Worm (Caenorhabditis elegans) whole organism, mixed stage, embryonic: ENCODE measurements around the gene ceh-14.

Source experiments
- M03D4.4 ChIP-seq: sonication (generic microtip); optimal IDR thresholded peaks from 2 replicates; lab custom pipeline; 2017; ENCODE audit warnings: mild to moderate bottlenecking, missing genetic modification characterization, missing compliant biosample characterization
- bed-3 ChIP-seq: fragments of 200-800 bp; sonication (Bioruptor generic); optimal IDR thresholded peaks from 3 replicates; lab custom pipeline; 2018; ENCODE audit warnings: mild to moderate bottlenecking, missing genetic modification characterization, moderate library complexity, missing compliant biosample characterization
- blmp-1 ChIP-seq: fragments of 150-350 bp; optimal IDR thresholded peaks from 2 replicates; lab custom pipeline; 2014; ENCODE audit warnings: missing biosample characterization, missing genetic modification characterization
- ceh-39 ChIP-seq: fragments of 150-350 bp; optimal IDR thresholded peaks from 2 replicates; lab custom pipeline; 2014; ENCODE audit warnings: missing biosample characterization, missing genetic modification characterization
- ceh-43 ChIP-seq: fragments of 200-800 bp; sonication (Bioruptor generic); optimal IDR thresholded peaks from 2 replicates; lab custom pipeline; 2018; ENCODE audit warnings: mild to moderate bottlenecking, missing genetic modification characterization, moderate library complexity, missing compliant biosample characterization
- ces-1 ChIP-seq: fragments of 150-350 bp; optimal IDR thresholded peaks from 2 replicates; lab custom pipeline; 2014; ENCODE audit warnings: missing biosample characterization, missing genetic modification reagents, missing genetic modification characterization
- cnd-1 ChIP-seq: fragments of 200-800 bp; sonication (Bioruptor generic); optimal IDR thresholded peaks from 2 replicates; lab custom pipeline; 2018; ENCODE audit warnings: mild to moderate bottlenecking, missing genetic modification characterization, missing compliant biosample characterization
- drap-1 ChIP-seq: fragments of 200-800 bp; sonication (Bioruptor generic); optimal IDR thresholded peaks from 3 replicates; lab custom pipeline; 2018; ENCODE audit warnings: mild to moderate bottlenecking, missing genetic modification characterization, missing compliant biosample characterization
- elt-1 ChIP-seq: sonication (generic microtip); optimal IDR thresholded peaks from 2 replicates; lab custom pipeline; 2017; ENCODE audit warnings: missing genetic modification characterization, mild to moderate bottlenecking, missing compliant biosample characterization, antibody characterized with exemption, moderate library complexity, borderline replicate concordance; ENCODE audit not compliant: insufficient read depth
- elt-3 ChIP-seq: fragments of 150-350 bp; optimal IDR thresholded peaks from 2 replicates; lab custom pipeline; 2014; ENCODE audit warnings: missing biosample characterization, missing genetic modification characterization
- flh-1 ChIP-seq: fragments of 200-800 bp; sonication (Bioruptor generic); optimal IDR thresholded peaks from 2 replicates; lab custom pipeline; 2018; ENCODE audit warnings: mild to moderate bottlenecking, missing genetic modification characterization, moderate library complexity, missing compliant biosample characterization
- ham-2 ChIP-seq: fragments of 200-800 bp; sonication (Bioruptor generic); optimal IDR thresholded peaks from 2 replicates; lab custom pipeline; 2018; ENCODE audit warnings: mild to moderate bottlenecking, missing genetic modification characterization, missing compliant biosample characterization
- hlh-1 ChIP-seq: fragments of 150-350 bp; optimal IDR thresholded peaks from 2 replicates; lab custom pipeline; 2014; ENCODE audit warnings: missing biosample characterization, missing genetic modification reagents, missing genetic modification characterization
- lin-13 ChIP-seq: fragments of 150-350 bp; optimal IDR thresholded peaks from 2 replicates; lab custom pipeline; 2014; ENCODE audit warnings: missing biosample characterization, missing genetic modification characterization
- lin-32 ChIP-seq: fragments of 200-800 bp; sonication (Bioruptor generic); optimal IDR thresholded peaks from 2 replicates; lab custom pipeline; 2018; ENCODE audit warnings: mild to moderate bottlenecking, missing genetic modification characterization, missing compliant biosample characterization
- lsy-2 ChIP-seq: fragments of 150-350 bp; optimal IDR thresholded peaks from 2 replicates; lab custom pipeline; 2014; ENCODE audit warnings: missing biosample characterization, missing genetic modification characterization
- mab-5 ChIP-seq: fragments of 150-350 bp; optimal IDR thresholded peaks from 2 replicates; lab custom pipeline; 2014; ENCODE audit warnings: missing biosample characterization, missing genetic modification characterization
- mep-1 ChIP-seq: fragments of 150-350 bp; optimal IDR thresholded peaks from 2 replicates; lab custom pipeline; 2017; ENCODE audit warnings: missing biosample characterization, missing genetic modification reagents, missing genetic modification characterization, inconsistent platforms
- mls-2 ChIP-seq: sonication (generic microtip); optimal IDR thresholded peaks from 2 replicates; lab custom pipeline; 2016; ENCODE audit warnings: mild to moderate bottlenecking, missing genetic modification characterization, moderate library complexity, missing compliant biosample characterization
- nhr-2 ChIP-seq: fragments of 150-350 bp; optimal IDR thresholded peaks from 2 replicates; lab custom pipeline; 2014; ENCODE audit warnings: missing biosample characterization, missing genetic modification characterization
- nhr-237 ChIP-seq: fragments of 150-350 bp; optimal IDR thresholded peaks from 2 replicates; lab custom pipeline; 2014; ENCODE audit warnings: missing biosample characterization, missing genetic modification characterization
- nhr-28 ChIP-seq: fragments of 150-350 bp; optimal IDR thresholded peaks from 2 replicates; lab custom pipeline; 2014; ENCODE audit warnings: missing biosample characterization, missing genetic modification characterization
- nhr-76 ChIP-seq: sonication (generic microtip); optimal IDR thresholded peaks from 2 replicates; lab custom pipeline; 2017; ENCODE audit warnings: missing biosample characterization, missing genetic modification characterization
- pha-4 ChIP-seq: fragments of 150-350 bp; optimal IDR thresholded peaks from 2 replicates; lab custom pipeline; 2018; ENCODE audit warnings: missing biosample characterization, missing genetic modification reagents, missing genetic modification characterization
- sem-2 ChIP-seq: fragments of 200-800 bp; sonication (Bioruptor generic); optimal IDR thresholded peaks from 2 replicates; lab custom pipeline; 2018; ENCODE audit warnings: mild to moderate bottlenecking, missing genetic modification characterization, missing compliant biosample characterization
- snpc-4 ChIP-seq: fragments of 150-350 bp; optimal IDR thresholded peaks from 2 replicates; lab custom pipeline; 2014; ENCODE audit warnings: missing biosample characterization, missing genetic modification characterization
- sptf-1 ChIP-seq: sonication (generic microtip); optimal IDR thresholded peaks from 2 replicates; lab custom pipeline; 2017; ENCODE audit warnings: mild to moderate bottlenecking, missing genetic modification characterization, moderate library complexity, missing compliant biosample characterization
- tbx-8 ChIP-seq: fragments of 200-800 bp; sonication (Bioruptor generic); optimal IDR thresholded peaks from 2 replicates; lab custom pipeline; 2018; ENCODE audit warnings: mild to moderate bottlenecking, missing genetic modification characterization, moderate library complexity, missing compliant biosample characterization
- unc-120 ChIP-seq: sonication (generic microtip); optimal IDR thresholded peaks from 2 replicates; lab custom pipeline; 2017; ENCODE audit warnings: missing genetic modification characterization, missing compliant biosample characterization; ENCODE audit not compliant: poor library complexity, severe bottlenecking
- unc-39 ChIP-seq: fragments of 150-350 bp; optimal IDR thresholded peaks from 2 replicates; lab custom pipeline; 2014; ENCODE audit warnings: missing biosample characterization, missing genetic modification characterization

Gene ceh-14

ce11 chrX:7554326-7554725 lies 21.8 kb upstream of the ceh-14 start, which contains the start of gene F46C8.8:
F46C8.8 (minus strand) TSS chrX:7554426.
- TF ChIP-seq pha-4 (tag; lab: Kevin White, UChicago) = no peak
- TF ChIP-seq flh-1 (GFP tag; lab: Kevin White, UChicago) = no peak
- TF ChIP-seq lin-13 (tag; lab: Kevin White, UChicago) = no peak
- TF ChIP-seq elt-1 (tag; lab: Kevin White, UChicago) = no peak
- TF ChIP-seq unc-39 = no peak
- no peak for TF ChIP-seq nhr-76 (tag; lab: Kevin White, UChicago)
- TF ChIP-seq ham-2 (GFP tag; lab: Kevin White, UChicago) = no peak
- no peak for TF ChIP-seq unc-120 (tag; lab: Kevin White, UChicago)
- TF ChIP-seq ces-1 = no peak
- no peak for TF ChIP-seq snpc-4 (tag; lab: Kevin White, UChicago)
- no peak for TF ChIP-seq hlh-1 (tag; lab: Kevin White, UChicago)
- no peak for TF ChIP-seq elt-3 (tag; lab: Kevin White, UChicago)
- no peak for TF ChIP-seq bed-3
- no peak for TF ChIP-seq ceh-39 (tag; lab: Kevin White, UChicago)
- TF ChIP-seq drap-1 = no peak
- TF ChIP-seq lsy-2 (tag; lab: Kevin White, UChicago) = no peak

ce11 chrX:7553331-7553730 lies 20.8 kb upstream of the ceh-14 start:
- TF ChIP-seq ceh-43 = no peak
- TF ChIP-seq nhr-2 (tag; lab: Kevin White, UChicago) = no peak
- TF ChIP-seq, all 35 proteins: peak for 0

- no peak for TF ChIP-seq nhr-2 (tag; lab: Kevin White, UChicago)
- TF ChIP-seq sem-2 = no peak
- no peak for TF ChIP-seq ces-1
- no peak for TF ChIP-seq blmp-1
- TF ChIP-seq mab-5 (tag; lab: Kevin White, UChicago) = no peak
- TF ChIP-seq tbx-8 (GFP tag; lab: Kevin White, UChicago) = no peak
- no peak for TF ChIP-seq lin-32 (GFP tag; lab: Kevin White, UChicago)
- no peak for TF ChIP-seq lsy-2 (tag; lab: Kevin White, UChicago)
- no peak for TF ChIP-seq unc-120 (tag; lab: Kevin White, UChicago)
- TF ChIP-seq lin-13 (tag; lab: Kevin White, UChicago) = no peak
- TF ChIP-seq nhr-237 = no peak
- no peak for TF ChIP-seq nhr-28 (tag; lab: Kevin White, UChicago)
- TF ChIP-seq elt-3 (tag; lab: Kevin White, UChicago) = no peak
- no peak for TF ChIP-seq mls-2
- no peak for TF ChIP-seq ham-2 (GFP tag; lab: Kevin White, UChicago)
- no peak for TF ChIP-seq sptf-1 (tag; lab: Kevin White, UChicago)
- no peak for TF ChIP-seq nhr-76 (tag; lab: Kevin White, UChicago)
- TF ChIP-seq, all 35 proteins: peak for 0
Observed at ce11 chrX:7550452-7550851, 17.9 kb upstream of the ceh-14 start.

ce11 chrX:7548158-7548557 lies 15.6 kb upstream of the ceh-14 start, which contains the start of gene F46C8.1:
F46C8.1 (plus strand) TSS chrX:7548458.
- TF ChIP-seq mls-2 (no peak), lin-32 (GFP tag; lab: Kevin White, UChicago) (no peak), nhr-237 (no peak), ceh-39 (tag; lab: Kevin White, UChicago) (no peak), blmp-1 (no peak), mep-1 (tag; lab: Kevin White, UChicago) (no peak), bed-3 (no peak)

ce11 chrX:7547696-7548095 lies 15.2 kb upstream of the ceh-14 start:
- no peak for TF ChIP-seq mab-5 (tag; lab: Kevin White, UChicago)
- TF ChIP-seq nhr-76 (tag; lab: Kevin White, UChicago) = no peak
- TF ChIP-seq bed-3 = no peak
- TF ChIP-seq sem-2 = no peak
- TF ChIP-seq cnd-1 = no peak
- no peak for TF ChIP-seq snpc-4 (tag; lab: Kevin White, UChicago)
- no peak for TF ChIP-seq unc-39
- TF ChIP-seq ces-1 = no peak
- TF ChIP-seq blmp-1 = no peak
- TF ChIP-seq M03D4.4 (tag; lab: Kevin White, UChicago) = no peak
- TF ChIP-seq mep-1 (tag; lab: Kevin White, UChicago) = no peak
- TF ChIP-seq tbx-8 (GFP tag; lab: Kevin White, UChicago) = no peak
- TF ChIP-seq ceh-43 = no peak
- TF ChIP-seq nhr-237 = no peak
- no peak for TF ChIP-seq lin-32 (GFP tag; lab: Kevin White, UChicago)
- no peak for TF ChIP-seq elt-3 (tag; lab: Kevin White, UChicago)
- no peak for TF ChIP-seq lin-13 (tag; lab: Kevin White, UChicago)
- TF ChIP-seq sptf-1 (tag; lab: Kevin White, UChicago) = no peak
